Fruit fly (Drosophila melanogaster) whole organism, embryonic: ENCODE measurements around the gene CG12560.

ENCODE experiments used
- CG13123 ChIP-seq: fragments of 200-800 bp; sonication (Bioruptor generic); optimal IDR thresholded peaks from 2 replicates; lab custom pipeline; 2016; ENCODE audit warnings: missing biosample characterization, missing genetic modification characterization
- CG7271 ChIP-seq: fragments of 200-800 bp; sonication (Bioruptor generic); optimal IDR thresholded peaks from 2 replicates; lab custom pipeline; 2018; ENCODE audit warnings: missing biosample characterization, mild to moderate bottlenecking, missing genetic modification characterization, moderate library complexity
- Hmr ChIP-seq: fragments of 200-800 bp; sonication (Bioruptor generic); optimal IDR thresholded peaks from 3 replicates; lab custom pipeline; 2017; ENCODE audit warnings: mild to moderate bottlenecking, missing biosample characterization, missing genetic modification reagents, missing genetic modification characterization
- abd-A ChIP-seq: fragments of 200-800 bp; sonication (Bioruptor generic); optimal IDR thresholded peaks from 3 replicates; lab custom pipeline; 2019; ENCODE audit warnings: missing biosample characterization, mild to moderate bottlenecking, missing genetic modification characterization, moderate library complexity
- aop ChIP-seq: fragments of 200-800 bp; sonication (Bioruptor generic); IDR thresholded peaks from 2 replicates; pipeline ENCODE4 v1.3.6; 2022; ENCODE audit warnings: missing biosample characterization, missing genetic modification characterization
- peb ChIP-seq: fragments of 200-800 bp; sonication (Bioruptor generic); IDR thresholded peaks from 2 replicates; pipeline ENCODE4 v1.3.6; 2022; ENCODE audit warnings: missing biosample characterization, missing genetic modification characterization
- phol ChIP-seq: fragments of 200-800 bp; sonication (Bioruptor generic); optimal IDR thresholded peaks from 3 replicates; lab custom pipeline; 2018; ENCODE audit warnings: missing biosample characterization, mild to moderate bottlenecking, missing genetic modification characterization, moderate library complexity

dm6 chr2L:8004072-8004471, 5.2 kb downstream of the CG12560 start, which contains the start of gene Wwox:
- TF ChIP-seq Hmr (GFP tag; lab: Kevin White, UChicago) (no peak), CG7271 (tag; lab: Kevin White, UChicago) (no peak), aop (GFP tag; lab: Robert Waterston, UW) (no peak), peb (GFP tag; lab: Robert Waterston, UW) (no peak), CG13123 (no peak), phol (tag; lab: Kevin White, UChicago) (no peak), abd-A (tag; lab: Kevin White, UChicago) (no peak)
